Worm (Caenorhabditis elegans): ENCODE results near the gene sri-65.

Gene sri-65

ce11 chrV:16388268-16388667 lies at the start of gene sri-65:
TSS of gene sri-65 (minus strand) at chrV:16388368.
- no peak for TF ChIP-seq aly-2 (tag; optimal IDR thresholded peaks at IDR 0.05)
- no peak for TF ChIP-seq lin-11 (tag; optimal IDR thresholded peaks at IDR 0.05)

ce11 chrV:16437546-16437945 lies 49.4 kb upstream of the sri-65 start, which contains the start of gene F26D2.15:
TSS of gene F26D2.15 (plus strand) at chrV:16437846.
- TF ChIP-seq elt-3 (tag; optimal IDR thresholded peaks at IDR 0.05) = no peak
- no peak for TF ChIP-seq Y55F3AM.14 (GFP tag; optimal IDR thresholded peaks at IDR 0.05)
- no peak for TF ChIP-seq nhr-21 (tag; optimal IDR thresholded peaks at IDR 0.05)
- TF ChIP-seq nhr-12 (tag; optimal IDR thresholded peaks at IDR 0.05) = no peak
- TF ChIP-seq lin-39 (tag; optimal IDR thresholded peaks at IDR 0.05) = no peak
- TF ChIP-seq nhr-23 (tag; optimal IDR thresholded peaks at IDR 0.05) = no peak
- TF ChIP-seq zag-1 (tag; optimal IDR thresholded peaks at IDR 0.05) = no peak
- no peak for TF ChIP-seq ZK546.5 (tag; optimal IDR thresholded peaks at IDR 0.05)
- no peak for TF ChIP-seq elt-1 (tag; optimal IDR thresholded peaks at IDR 0.05)
- no peak for TF ChIP-seq ceh-16 (tag; optimal IDR thresholded peaks at IDR 0.05)
- TF ChIP-seq blmp-1 (tag; optimal IDR thresholded peaks at IDR 0.05; ENCODE audit: insufficient read depth) = no peak
- no peak for TF ChIP-seq ztf-11 (tag; optimal IDR thresholded peaks at IDR 0.05)
- TF ChIP-seq aly-2 (tag; optimal IDR thresholded peaks at IDR 0.05) = no peak
- TF ChIP-seq ztf-1 (GFP tag; conservative IDR thresholded peaks at IDR 0.05) = no peak
- no peak for TF ChIP-seq ama-1 (optimal IDR thresholded peaks at IDR 0.05)
- no peak for TF ChIP-seq C34F6.9 (tag; optimal IDR thresholded peaks at IDR 0.05)
- no peak for TF ChIP-seq F13H6.1 (tag; optimal IDR thresholded peaks at IDR 0.05)
- TF ChIP-seq lin-11 (tag; optimal IDR thresholded peaks at IDR 0.05) = no peak
- no peak for TF ChIP-seq dmd-4 (tag; optimal IDR thresholded peaks at IDR 0.05)

- no peak for TF ChIP-seq alr-1 (tag; optimal IDR thresholded peaks at IDR 0.05)
- TF ChIP-seq nhr-21 (tag; optimal IDR thresholded peaks at IDR 0.05) = no peak
- no peak for TF ChIP-seq unc-55 (GFP tag; optimal IDR thresholded peaks at IDR 0.05)
- TF ChIP-seq lin-13 (GFP tag; optimal IDR thresholded peaks at IDR 0.05) = no peak
- no peak for TF ChIP-seq nhr-23 (tag; optimal IDR thresholded peaks at IDR 0.05)
- TF ChIP-seq ztf-1 (GFP tag; conservative IDR thresholded peaks at IDR 0.05) = no peak
- no peak for TF ChIP-seq F13H6.1 (tag; optimal IDR thresholded peaks at IDR 0.05)
- no peak for TF ChIP-seq ama-1 (optimal IDR thresholded peaks at IDR 0.05)
- no peak for TF ChIP-seq nhr-237 (tag; optimal IDR thresholded peaks at IDR 0.05)
- no peak for TF ChIP-seq mab-5 (tag; optimal IDR thresholded peaks at IDR 0.05)
- no peak for TF ChIP-seq ztf-4 (tag; optimal IDR thresholded peaks at IDR 0.05)
- no peak for TF ChIP-seq unc-62 (GFP tag; optimal IDR thresholded peaks at IDR 0.05)
- no peak for TF ChIP-seq skn-1 (tag; optimal IDR thresholded peaks at IDR 0.05)
Observed at ce11 chrV:16435510-16435909, 47.3 kb upstream of the sri-65 start, which contains the start of the genes F26D2.13 and F26D2.14. TSS of gene F26D2.13 (minus strand) at chrV:16435610. TSS of gene F26D2.14 (plus strand) at chrV:16435855.

DNA sequence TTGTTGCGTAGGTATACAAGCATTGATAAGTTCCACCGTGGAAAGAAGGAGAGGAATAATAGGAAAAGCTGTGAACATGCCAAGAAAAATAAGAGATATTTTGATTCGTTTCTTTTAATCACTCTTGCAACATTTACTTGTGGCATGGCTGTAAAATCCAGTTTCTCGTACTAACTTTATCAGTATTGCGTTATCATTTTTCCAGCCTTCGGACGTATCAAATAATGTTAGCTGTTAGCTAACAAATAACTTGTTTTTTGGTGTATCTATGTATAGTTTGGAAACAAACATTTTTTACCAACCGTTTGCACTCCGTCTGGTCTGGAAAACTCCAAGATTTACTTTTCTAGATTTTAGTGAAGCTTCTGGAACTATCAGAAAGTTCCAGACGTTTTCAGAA lies 45.3 kb upstream of the sri-65 start, which contains the start of gene clec-234:
Gene clec-234, minus strand, starts transcription at position 101 of the 400 bp plus-strand sequence.
- TF ChIP-seq fos-1 (tag; optimal IDR thresholded peaks at IDR 0.05) (no peak), ztf-4 (tag; optimal IDR thresholded peaks at IDR 0.05) (no peak), nhr-12 (tag; optimal IDR thresholded peaks at IDR 0.05) (no peak), crh-2 (tag; optimal IDR thresholded peaks at IDR 0.05) (no peak), sem-4 (tag; optimal IDR thresholded peaks at IDR 0.05) (no peak), unc-62 (GFP tag; optimal IDR thresholded peaks at IDR 0.05) (no peak), ztf-11 (tag; optimal IDR thresholded peaks at IDR 0.05) (no peak), unc-55 (GFP tag; optimal IDR thresholded peaks at IDR 0.05) (no peak)

- TF ChIP-seq C34F6.9 (tag; optimal IDR thresholded peaks at IDR 0.05) = no peak
- no peak for TF ChIP-seq nhr-129 (tag; optimal IDR thresholded peaks at IDR 0.05)
- TF ChIP-seq ztf-4 (tag; optimal IDR thresholded peaks at IDR 0.05) = no peak
- no peak for TF ChIP-seq mab-5 (tag; optimal IDR thresholded peaks at IDR 0.05)
Observed at ce11 chrV:16429940-16430339, 41.8 kb upstream of the sri-65 start, which contains the start of gene str-73. TSS of gene str-73 (plus strand) at chrV:16430240.

- TF ChIP-seq aly-2 (tag; optimal IDR thresholded peaks at IDR 0.05) = no peak
- no peak for TF ChIP-seq nhr-10 (tag; optimal IDR thresholded peaks at IDR 0.05)
- no peak for TF ChIP-seq nhr-11 (tag; optimal IDR thresholded peaks at IDR 0.05)
- TF ChIP-seq crh-2 (tag; optimal IDR thresholded peaks at IDR 0.05) = no peak
- no peak for TF ChIP-seq elt-1 (tag; optimal IDR thresholded peaks at IDR 0.05)
- TF ChIP-seq nhr-129 (tag; optimal IDR thresholded peaks at IDR 0.05) = no peak
- no peak for TF ChIP-seq fos-1 (tag; optimal IDR thresholded peaks at IDR 0.05)
- no peak for TF ChIP-seq alr-1 (tag; optimal IDR thresholded peaks at IDR 0.05)
- TF ChIP-seq mbf-1 (tag; optimal IDR thresholded peaks at IDR 0.05) = no peak
- no peak for TF ChIP-seq nhr-6 (tag; optimal IDR thresholded peaks at IDR 0.05)
- TF ChIP-seq nhr-237 (tag; optimal IDR thresholded peaks at IDR 0.05) = no peak
- no peak for TF ChIP-seq gmeb-1 (tag; optimal IDR thresholded peaks at IDR 0.05)
- no peak for TF ChIP-seq R02D3.7 (tag; optimal IDR thresholded peaks at IDR 0.05)
- TF ChIP-seq blmp-1 (tag; optimal IDR thresholded peaks at IDR 0.05; ENCODE audit: insufficient read depth) = no peak
- TF ChIP-seq ZK546.5 (tag; optimal IDR thresholded peaks at IDR 0.05) = no peak
Observed at ce11 chrV:16429503-16429902, 41.3 kb upstream of the sri-65 start, which contains the start of gene F26D2.10. TSS of gene F26D2.10 (minus strand) at chrV:16429603.

All from whole organism, L2 larva.